Fruit fly (Drosophila melanogaster) whole organism, embryonic: ENCODE measurements around the gene CG14431.
A peak's percentile ranks its signal among the peaks of the same experiment; 100 is the strongest.

Experiments used
- Ada2b ChIP-seq: fragments of 200-800 bp; sonication (Bioruptor generic); IDR thresholded peaks from 2 replicates; pipeline ENCODE4 v1.3.6; 2022; ENCODE audit warnings: missing biosample characterization, missing genetic modification characterization
- CG10321 ChIP-seq: fragments of 200-800 bp; sonication (Bioruptor generic); IDR thresholded peaks from 2 replicates; pipeline ENCODE4 v1.3.6; 2022; ENCODE audit warnings: missing biosample characterization, missing genetic modification characterization
- CG11085 ChIP-seq: fragments of 200-800 bp; sonication (Bioruptor generic); IDR thresholded peaks from 2 replicates; pipeline ENCODE4 v1.3.6; 2022; ENCODE audit warnings: missing biosample characterization, missing genetic modification characterization
- CG11560 ChIP-seq: fragments of 200-800 bp; sonication (Bioruptor generic); IDR thresholded peaks from 3 replicates; pipeline ENCODE4 v1.3.6; 2022; ENCODE audit warnings: missing biosample characterization, missing genetic modification characterization
- CG11695 ChIP-seq: fragments of 200-800 bp; sonication (Bioruptor generic); IDR thresholded peaks from 3 replicates; pipeline ENCODE4 v1.3.6; 2022; ENCODE audit warnings: missing biosample characterization, missing genetic modification characterization
- CG12391 ChIP-seq: fragments of 200-800 bp; sonication (Bioruptor generic); optimal IDR thresholded peaks from 3 replicates; lab custom pipeline; 2018; ENCODE audit warnings: missing biosample characterization, mild to moderate bottlenecking, missing genetic modification characterization, moderate library complexity
- CG14014 ChIP-seq: fragments of 200-800 bp; sonication (Bioruptor generic); IDR thresholded peaks from 2 replicates; pipeline ENCODE4 v1.3.6; 2022; ENCODE audit warnings: missing biosample characterization, missing genetic modification characterization
- CG14441 ChIP-seq: fragments of 200-800 bp; sonication (Bioruptor generic); IDR thresholded peaks from 2 replicates; pipeline ENCODE4 v1.3.6; 2022; ENCODE audit warnings: missing biosample characterization, missing genetic modification characterization
- CG14965 ChIP-seq: fragments of 200-800 bp; sonication (Bioruptor generic); optimal IDR thresholded peaks from 2 replicates; lab custom pipeline; 2016; ENCODE audit warnings: missing biosample characterization, missing genetic modification characterization, borderline replicate concordance
- CG31224 ChIP-seq: fragments of 200-800 bp; sonication (Bioruptor generic); IDR thresholded peaks from 2 replicates; pipeline ENCODE4 v1.3.6; 2022; ENCODE audit warnings: missing biosample characterization, missing genetic modification characterization
- CG31388 ChIP-seq: fragments of 200-800 bp; sonication (Bioruptor generic); optimal IDR thresholded peaks from 2 replicates; lab custom pipeline; 2016; ENCODE audit warnings: missing biosample characterization, missing genetic modification characterization
- CG3163 ChIP-seq: fragments of 200-800 bp; sonication (Bioruptor generic); optimal IDR thresholded peaks from 3 replicates; lab custom pipeline; 2016; ENCODE audit warnings: missing biosample characterization, missing genetic modification characterization
- CG32767 ChIP-seq: fragments of 200-800 bp; sonication (Bioruptor generic); IDR thresholded peaks from 2 replicates; pipeline ENCODE4 v1.3.6; 2022; ENCODE audit warnings: missing biosample characterization, missing genetic modification characterization
- CG33557 ChIP-seq: fragments of 200-800 bp; sonication (Bioruptor generic); optimal IDR thresholded peaks from 2 replicates; lab custom pipeline; 2019; ENCODE audit warnings: missing biosample characterization, mild to moderate bottlenecking, missing genetic modification characterization, moderate library complexity
- CG34224 ChIP-seq: fragments of 200-800 bp; sonication (Bioruptor generic); IDR thresholded peaks from 3 replicates; pipeline ENCODE4 v1.3.6; 2022; ENCODE audit warnings: missing biosample characterization, missing genetic modification characterization; ENCODE audit not compliant: partially characterized antibody
- CG6683 ChIP-seq: fragments of 200-800 bp; sonication (Bioruptor generic); optimal IDR thresholded peaks from 2 replicates; lab custom pipeline; 2017; ENCODE audit warnings: missing biosample characterization, mild to moderate bottlenecking, missing genetic modification characterization, missing genetic modification reagents
- CG6813 ChIP-seq: fragments of 200-800 bp; sonication (Bioruptor generic); optimal IDR thresholded peaks from 2 replicates; lab custom pipeline; 2017; ENCODE audit warnings: missing biosample characterization, missing genetic modification characterization, mild to moderate bottlenecking, moderate library complexity, missing genetic modification reagents
- CG7556 ChIP-seq: fragments of 200-800 bp; sonication (Bioruptor generic); optimal IDR thresholded peaks from 2 replicates; lab custom pipeline; 2017; ENCODE audit warnings: missing biosample characterization, mild to moderate bottlenecking, missing genetic modification characterization
- CG7963 ChIP-seq: fragments of 200-800 bp; sonication (Bioruptor generic); IDR thresholded peaks from 3 replicates; pipeline ENCODE4 v1.3.6; 2022; ENCODE audit warnings: missing biosample characterization, missing genetic modification characterization; ENCODE audit not compliant: partially characterized antibody
- CG8359 ChIP-seq: fragments of 200-800 bp; sonication (Bioruptor generic); optimal IDR thresholded peaks from 2 replicates; lab custom pipeline; 2017; ENCODE audit warnings: missing biosample characterization, mild to moderate bottlenecking, missing genetic modification characterization, borderline replicate concordance
- Chrac-16 ChIP-seq: fragments of 200-800 bp; sonication (Bioruptor generic); optimal IDR thresholded peaks from 3 replicates; lab custom pipeline; 2016; ENCODE audit warnings: missing biosample characterization, missing genetic modification characterization
- Gsc ChIP-seq: fragments of 200-800 bp; sonication (Bioruptor generic); IDR thresholded peaks from 2 replicates; pipeline ENCODE4 v1.3.6; 2022; ENCODE audit warnings: missing biosample characterization, missing genetic modification characterization
- HmgD ChIP-seq: fragments of 200-800 bp; sonication (Bioruptor generic); optimal IDR thresholded peaks from 3 replicates; lab custom pipeline; 2016; ENCODE audit warnings: missing biosample characterization, missing genetic modification characterization
- Hsf ChIP-seq: fragments of 200-800 bp; sonication (Bioruptor generic); optimal IDR thresholded peaks from 3 replicates; lab custom pipeline; 2016; ENCODE audit warnings: missing biosample characterization, missing genetic modification characterization
- Jarid2 ChIP-seq: fragments of 200-800 bp; sonication (Bioruptor generic); optimal IDR thresholded peaks from 3 replicates; lab custom pipeline; 2017; ENCODE audit warnings: mild to moderate bottlenecking, missing biosample characterization, missing genetic modification reagents, missing genetic modification characterization
- Mad ChIP-seq: fragments of 200-800 bp; sonication (Bioruptor generic); optimal IDR thresholded peaks from 2 replicates; lab custom pipeline; 2016; ENCODE audit warnings: missing biosample characterization, missing genetic modification characterization
- Mrtf ChIP-seq: fragments of 200-800 bp; sonication (Bioruptor generic); IDR thresholded peaks from 3 replicates; pipeline ENCODE4 v1.3.6; 2022; ENCODE audit warnings: missing biosample characterization, missing genetic modification characterization
- Nf-YC ChIP-seq: fragments of 200-800 bp; optimal IDR thresholded peaks from 3 replicates; lab custom pipeline; 2019; ENCODE audit warnings: missing biosample characterization, mild to moderate bottlenecking, missing genetic modification characterization, moderate library complexity
- Opbp ChIP-seq: fragments of 200-800 bp; sonication (Bioruptor generic); IDR thresholded peaks from 3 replicates; pipeline ENCODE4 v1.3.6; 2022; ENCODE audit warnings: missing biosample characterization, missing genetic modification characterization; ENCODE audit not compliant: partially characterized antibody
- Poxn ChIP-seq: fragments of 200-800 bp; sonication (Bioruptor generic); IDR thresholded peaks from 2 replicates; pipeline ENCODE4 v1.3.6; 2022; ENCODE audit warnings: missing biosample characterization, missing genetic modification characterization
- Ravus ChIP-seq: fragments of 200-800 bp; sonication (Bioruptor generic); IDR thresholded peaks from 2 replicates; pipeline ENCODE4 v1.3.6; 2022; ENCODE audit warnings: missing biosample characterization, missing genetic modification characterization
- Tbp ChIP-seq: fragments of >200 bp; optimal IDR thresholded peaks from 2 replicates; lab custom pipeline; 2018; ENCODE audit warnings: missing biosample characterization, missing genetic modification characterization
- Trl ChIP-seq, 3 experiments: fragments of >200 bp in 2 of 3; fragments of 200-800 bp in 1 of 3; sonication (Bioruptor generic) in 1 of 3; optimal IDR thresholded peaks; 2 replicates in 1 of 3; 3 replicates in 2 of 3; lab custom pipeline; 2016 to 2017; ENCODE audit warnings: missing biosample characterization in 1 of 3, missing genetic modification characterization in 1 of 3
- Usf ChIP-seq: fragments of 200-800 bp; sonication (Bioruptor generic); optimal IDR thresholded peaks from 2 replicates; lab custom pipeline; 2017; ENCODE audit warnings: missing genotype, missing biosample characterization, missing genetic modification characterization
- aop ChIP-seq: fragments of 200-800 bp; sonication (Bioruptor generic); IDR thresholded peaks from 2 replicates; pipeline ENCODE4 v1.3.6; 2022; ENCODE audit warnings: missing biosample characterization, missing genetic modification characterization
- croc ChIP-seq: fragments of 200-800 bp; sonication (Bioruptor generic); conservative IDR thresholded peaks from 3 replicates; pipeline ENCODE4 v1.3.6; 2022; ENCODE audit warnings: missing biosample characterization, missing genetic modification characterization
- gt ChIP-seq: fragments of 200-800 bp; sonication (Bioruptor generic); IDR thresholded peaks from 2 replicates; pipeline ENCODE4 v1.3.6; 2022; ENCODE audit warnings: missing biosample characterization, missing genetic modification characterization
- hth ChIP-seq: fragments of >200 bp; optimal IDR thresholded peaks from 2 replicates; lab custom pipeline; 2017; ENCODE audit warnings: inconsistent platforms
- inv ChIP-seq: fragments of 200-800 bp; sonication (Bioruptor generic); IDR thresholded peaks from 2 replicates; pipeline ENCODE4 v1.3.6; 2022; ENCODE audit warnings: missing biosample characterization, missing genetic modification characterization; ENCODE audit not compliant: partially characterized antibody
- luna ChIP-seq: fragments of 200-800 bp; sonication (Bioruptor generic); optimal IDR thresholded peaks from 2 replicates; lab custom pipeline; 2016; ENCODE audit warnings: missing biosample characterization, missing genetic modification characterization
- mam ChIP-seq: fragments of 200-800 bp; sonication (Bioruptor generic); optimal IDR thresholded peaks from 3 replicates; lab custom pipeline; 2016; ENCODE audit warnings: missing biosample characterization, missing genetic modification characterization
- mirr ChIP-seq: fragments of 200-800 bp; sonication (Bioruptor generic); optimal IDR thresholded peaks from 3 replicates; lab custom pipeline; 2018; ENCODE audit warnings: missing biosample characterization, mild to moderate bottlenecking, missing genetic modification characterization
- pb ChIP-seq: fragments of 200-800 bp; sonication (Bioruptor generic); optimal IDR thresholded peaks from 3 replicates; lab custom pipeline; 2016; ENCODE audit warnings: missing biosample characterization, missing genetic modification characterization
- sc ChIP-seq, 3 experiments: fragments of >200 bp in 2 of 3; fragments of 200-800 bp in 1 of 3; sonication (Bioruptor generic) in 1 of 3; optimal IDR thresholded peaks; 2 replicates in 2 of 3; 3 replicates in 1 of 3; lab custom pipeline; 2017; ENCODE audit warnings: mild to moderate bottlenecking in 1 of 3, missing biosample characterization in 1 of 3, missing genetic modification characterization in 1 of 3, missing genetic modification reagents in 1 of 3
- stwl ChIP-seq: fragments of 200-800 bp; sonication (Bioruptor generic); optimal IDR thresholded peaks from 3 replicates; lab custom pipeline; 2018; ENCODE audit warnings: missing biosample characterization, mild to moderate bottlenecking, missing genetic modification characterization, moderate library complexity
- trem ChIP-seq: fragments of 200-800 bp; optimal IDR thresholded peaks from 3 replicates; lab custom pipeline; 2019; ENCODE audit warnings: missing biosample characterization, mild to moderate bottlenecking, missing genetic modification characterization, moderate library complexity
- zfh1 ChIP-seq: fragments of 200-800 bp; sonication (Bioruptor generic); IDR thresholded peaks from 3 replicates; pipeline ENCODE4 v1.3.6; 2022; ENCODE audit warnings: missing biosample characterization, missing genetic modification characterization

CG14431 gene

dm6 chrX:6985182-6985851, 77.2 kb downstream of the CG14431 start (continued):
- TF ChIP-seq luna (GFP tag; lab: Kevin White, UChicago) (no peak), Chrac-16 (GFP tag; lab: Kevin White, UChicago) (peak; percentile 80), Gsc (GFP tag; lab: Robert Waterston, UW) (peak; percentile 42; the same call in 1 of the 2 replicates), CG6813 (GFP tag; lab: Kevin White, UChicago) (peak; percentile 68), CG11560 (tag; lab: Robert Waterston, UW) (peak; percentile 16; the same call in 1 of the 3 replicates), gt (GFP tag; lab: Robert Waterston, UW) (0 out of 2 replicates have a peak, but pooled peaks have one; percentile 39), pb (GFP tag; lab: Kevin White, UChicago) (peak; percentile 71), stwl (tag; lab: Kevin White, UChicago) (peak; percentile 19), Mad (GFP tag; lab: Kevin White, UChicago) (peak; percentile 68), CG8359 (GFP tag; lab: Kevin White, UChicago) (peak; percentile 41), Poxn (no peak), mirr (GFP tag; lab: Kevin White, UChicago) (no peak), Opbp (GFP tag; lab: Robert Waterston, UW) (peak; percentile 74; the same call in 2 of the 3 replicates), mam (peak; percentile 67), CG10321 (GFP tag; lab: Robert Waterston, UW) (no peak), CG6683 (GFP tag; lab: Kevin White, UChicago) (peak; percentile 45), Mrtf (GFP tag; lab: Robert Waterston, UW) (no peak; the same call in 2 of the 3 replicates), CG12391 (tag; lab: Kevin White, UChicago) (peak; percentile 90), Usf (GFP tag; lab: Kevin White, UChicago) (peak; percentile 72), zfh1 (GFP tag; lab: Robert Waterston, UW) (peak; percentile 85), Trl (optimal IDR thresholded peaks at IDR 0.05; lab: Kevin White, UChicago) (no peak), Trl (GFP tag; optimal IDR thresholded peaks at IDR 0.05; lab: Kevin White, UChicago) (peak; percentile 73), CG14014 (peak; percentile 53), CG11695 (GFP tag; lab: Robert Waterston, UW) (peak; percentile 48; the same call in 1 of the 3 replicates), CG3163 (peak; percentile 53), Jarid2 (GFP tag; lab: Kevin White, UChicago) (peak; percentile 13), CG33557 (GFP tag; lab: Kevin White, UChicago) (peak; percentile 84), hth (lab: Kevin White, UChicago) (no peak), CG34224 (GFP tag; lab: Robert Waterston, UW) (no peak; the same call in 2 of the 3 replicates), Tbp (no peak), CG31388 (GFP tag; lab: Kevin White, UChicago) (peak; percentile 4), croc (GFP tag; lab: Robert Waterston, UW) (peak; percentile 83), CG11085 (GFP tag; lab: Robert Waterston, UW) (no peak; the same call in 1 of the 2 replicates), CG14441 (no peak), Ada2b (GFP tag; lab: Robert Waterston, UW) (peak; percentile 41), Hsf (GFP tag; lab: Kevin White, UChicago) (peak; percentile 84), Nf-YC (tag; lab: Kevin White, UChicago) (no peak), CG14965 (peak; percentile 3), HmgD (peak; percentile 8), Ravus (peak; percentile 15), CG7963 (GFP tag; lab: Robert Waterston, UW) (peak; percentile 60; the same call in 1 of the 3 replicates), CG31224 (peak; percentile 54), inv (GFP tag; lab: Robert Waterston, UW) (peak; percentile 42; the same call in 1 of the 2 replicates), aop (GFP tag; lab: Robert Waterston, UW) (no peak), trem (tag; lab: Kevin White, UChicago) (peak; percentile 77), sc (optimal IDR thresholded peaks at IDR 0.05; lab: Kevin White, UChicago) (no peak), sc (GFP tag; optimal IDR thresholded peaks at IDR 0.05; lab: Kevin White, UChicago) (peak; percentile 75), CG32767 (GFP tag; lab: Robert Waterston, UW) (0 out of 2 replicates have a peak, but pooled peaks have one; percentile 39), CG7556 (GFP tag; lab: Kevin White, UChicago) (peak; percentile 79)
